Worm (Caenorhabditis elegans) whole organism, L4 larva: ENCODE measurements around the gene mtg-1.

Source experiments
- ces-1 ChIP-seq: fragments of 150-350 bp; sonication (generic microtip); optimal IDR thresholded peaks from 4 replicates; lab custom pipeline; 2014; ENCODE audit warnings: missing biosample characterization, missing genetic modification reagents, missing genetic modification characterization
- lin-13 ChIP-seq: fragments of 150-350 bp; optimal IDR thresholded peaks from 2 replicates; lab custom pipeline; 2014; ENCODE audit warnings: missing biosample characterization, missing genetic modification reagents, missing genetic modification characterization
- lin-15B ChIP-seq: fragments of 150-350 bp; sonication (generic microtip); optimal IDR thresholded peaks from 3 replicates; lab custom pipeline; 2014; ENCODE audit warnings: missing biosample characterization, missing genetic modification characterization
- lin-39 ChIP-seq: fragments of 150-350 bp; optimal IDR thresholded peaks from 2 replicates; lab custom pipeline; 2014; ENCODE audit warnings: missing biosample characterization, missing genetic modification reagents, missing genetic modification characterization
- lsy-2 ChIP-seq, 2 experiments: fragments of 150-350 bp in 1 of 2; sonication (generic microtip) in 1 of 2; optimal IDR thresholded peaks; 2 replicates each; lab custom pipeline; 2014 to 2017; ENCODE audit warnings: missing biosample characterization in 2 of 2, missing genetic modification characterization in 2 of 2
- madf-9 ChIP-seq: fragments of 200-800 bp; sonication (Bioruptor generic); conservative IDR thresholded peaks from 2 replicates; pipeline ENCODE4 v1.3.6; 2022; ENCODE audit warnings: missing genetic modification reagents, missing genetic modification characterization, missing compliant biosample characterization
- nhr-10 ChIP-seq: fragments of 150-350 bp; optimal IDR thresholded peaks from 2 replicates; lab custom pipeline; 2014; ENCODE audit warnings: missing biosample characterization, missing genetic modification characterization
- pha-4 ChIP-seq, 2 experiments: fragments of 150-350 bp in 1 of 2; fragments of 200-800 bp in 1 of 2; sonication (Bioruptor generic) in 1 of 2; IDR thresholded peaks in 1 of 2; optimal IDR thresholded peaks in 1 of 2; 2 replicates each; pipeline versions ENCODE4 v1.3.6 to Lab custom; 2014 to 2022; ENCODE audit warnings: missing genetic modification characterization in 2 of 2, missing genetic modification reagents in 2 of 2, missing biosample characterization in 1 of 2, missing compliant biosample characterization in 1 of 2
- unc-62 ChIP-seq, 3 experiments: fragments of 150-350 bp in 1 of 3; sonication (generic microtip); optimal IDR thresholded peaks in 2 of 3; peaks in 1 of 3; 1 replicate in 1 of 3; 2 replicates in 2 of 3; lab custom pipeline; 2014 to 2017; ENCODE audit warnings: missing biosample characterization in 3 of 3, missing genetic modification characterization in 3 of 3, missing genetic modification reagents in 3 of 3, missing genotype in 1 of 3
- ztf-11 ChIP-seq: fragments of 150-350 bp; optimal IDR thresholded peaks from 2 replicates; lab custom pipeline; 2014; ENCODE audit warnings: missing biosample characterization, missing genetic modification characterization

- TF ChIP-seq lsy-2 (tag; optimal IDR thresholded peaks at IDR 0.05; lab: Kevin White, UChicago) (no peak), pha-4 (GFP tag; IDR thresholded peaks at IDR 0.05; lab: Robert Waterston, UW) (no peak), pha-4 (tag; optimal IDR thresholded peaks at IDR 0.05; lab: Kevin White, UChicago) (no peak), lin-13 (no peak), ces-1 (GFP tag; lab: Kevin White, UChicago) (no peak), lin-39 (tag; lab: Kevin White, UChicago) (no peak), nhr-10 (tag; lab: Kevin White, UChicago) (no peak), ztf-11 (tag; lab: Kevin White, UChicago) (no peak), unc-62 (GFP tag; optimal IDR thresholded peaks at IDR 0.05 in 1 of 2; lab: Kevin White, UChicago) (no peak), unc-62 (tag; optimal IDR thresholded peaks at IDR 0.05; lab: Kevin White, UChicago) (no peak), lin-15B (no peak), madf-9 (GFP tag; lab: Robert Waterston, UW) (no peak)
Measured at ce11 chrIII:1575651-1576050, 42.1 kb downstream of the mtg-1 start.
